Fruit fly (Drosophila melanogaster): ENCODE measurements around the gene CG4613.

Gene CG4613

DNA sequence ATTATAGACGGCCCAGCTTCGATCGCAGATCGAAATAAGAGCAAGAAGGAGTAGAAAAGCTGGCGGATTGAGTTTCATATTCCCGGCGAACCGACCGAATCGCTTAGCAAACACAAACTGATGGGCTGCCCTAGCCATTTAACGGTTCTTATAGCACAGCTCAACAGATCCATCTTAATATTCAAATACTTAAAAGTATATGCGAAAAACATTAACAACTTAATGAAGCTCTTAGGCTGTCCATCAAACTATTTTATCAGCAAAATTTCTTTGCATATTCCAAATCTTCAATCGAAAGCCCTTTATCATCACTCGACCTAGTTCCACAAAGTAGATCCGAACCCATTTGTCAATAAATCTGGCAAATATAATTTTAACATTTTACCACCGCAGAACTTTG lies at the start of gene CG4613:
TSS of gene CG4613 (minus strand) at position 101 of the 400 bp plus-strand sequence.
- no peak for TF ChIP-seq CG17801 (GFP tag; optimal IDR thresholded peaks at IDR 0.05; ENCODE audit: partially characterized antibody)

DNA sequence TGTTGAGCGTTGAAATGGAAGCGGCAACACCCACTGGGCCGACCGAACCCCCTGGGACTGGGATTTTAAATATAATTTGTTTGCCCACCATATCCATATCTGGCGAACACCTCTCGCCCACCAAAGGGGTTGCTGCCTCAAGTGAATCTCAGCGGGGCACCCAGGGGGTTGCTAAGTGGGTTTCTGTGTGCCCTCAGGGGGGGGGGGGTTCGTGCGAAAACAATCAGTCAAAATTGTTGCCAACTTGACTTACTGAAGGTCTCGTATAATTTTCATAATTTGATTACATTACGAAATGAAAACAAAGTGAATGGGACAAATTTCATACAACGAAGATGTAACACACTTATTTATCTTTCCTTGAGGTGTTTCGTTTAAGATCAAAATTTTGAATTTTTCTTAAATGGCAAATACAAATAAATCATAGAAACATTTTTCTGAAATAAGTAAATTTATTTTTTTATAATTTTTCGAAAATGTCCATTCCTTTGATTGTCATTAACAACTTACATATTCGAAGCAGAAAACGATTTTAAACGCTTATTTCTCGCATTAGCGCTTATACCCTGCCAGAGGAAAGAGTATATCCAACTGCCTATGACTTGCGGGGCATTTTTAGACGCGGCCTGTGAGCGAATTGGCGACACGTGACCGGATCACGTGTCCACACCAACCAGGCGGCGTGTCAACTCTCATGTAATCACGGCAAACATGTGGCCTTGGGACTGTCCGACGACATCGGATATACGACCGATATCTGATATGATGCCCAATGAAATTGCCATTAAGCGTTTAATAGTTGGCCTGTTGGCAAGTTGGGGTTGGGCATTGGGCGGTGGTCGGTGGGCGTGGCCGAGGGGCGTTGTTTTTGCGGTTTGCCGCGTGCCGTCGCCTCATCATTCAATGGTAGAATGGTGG lies 48.4 kb upstream of the CG4613 start:
- no peak for TF ChIP-seq CG17801 (GFP tag; optimal IDR thresholded peaks at IDR 0.05; ENCODE audit: partially characterized antibody)

- no peak for TF ChIP-seq CG17801 (GFP tag; optimal IDR thresholded peaks at IDR 0.05; ENCODE audit: partially characterized antibody)
Observed at dm6 chr3L:14567140-14567539, 45.6 kb upstream of the CG4613 start, which contains the start of gene CG42758. Gene CG42758 (plus strand): TSS chr3L:14567440.

dm6 chr3L:14565134-14565587 lies 43.7 kb upstream of the CG4613 start:
- no peak for TF ChIP-seq CG17801 (GFP tag; optimal IDR thresholded peaks at IDR 0.05; ENCODE audit: partially characterized antibody)

DNA sequence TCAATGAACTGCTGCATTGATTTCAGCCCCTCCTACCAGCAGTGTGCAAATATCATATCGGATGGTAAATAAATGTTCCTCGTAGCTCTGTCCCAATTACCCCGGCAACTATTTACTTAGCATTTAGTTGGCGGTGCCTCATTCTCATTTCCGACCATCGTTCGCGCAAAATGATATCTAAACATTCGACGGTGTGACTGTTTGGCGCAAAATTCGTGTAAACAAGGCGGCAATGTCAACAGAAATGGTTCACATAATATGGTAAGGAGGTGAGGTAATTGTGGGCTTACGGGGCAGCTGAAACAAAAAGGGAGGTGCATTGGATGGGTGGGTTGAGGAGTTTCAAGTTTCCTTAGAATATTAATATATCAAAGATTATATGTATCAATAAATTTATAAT lies 42.9 kb upstream of the CG4613 start:
- no peak for TF ChIP-seq CG17801 (GFP tag; optimal IDR thresholded peaks at IDR 0.05; ENCODE audit: partially characterized antibody)

DNA sequence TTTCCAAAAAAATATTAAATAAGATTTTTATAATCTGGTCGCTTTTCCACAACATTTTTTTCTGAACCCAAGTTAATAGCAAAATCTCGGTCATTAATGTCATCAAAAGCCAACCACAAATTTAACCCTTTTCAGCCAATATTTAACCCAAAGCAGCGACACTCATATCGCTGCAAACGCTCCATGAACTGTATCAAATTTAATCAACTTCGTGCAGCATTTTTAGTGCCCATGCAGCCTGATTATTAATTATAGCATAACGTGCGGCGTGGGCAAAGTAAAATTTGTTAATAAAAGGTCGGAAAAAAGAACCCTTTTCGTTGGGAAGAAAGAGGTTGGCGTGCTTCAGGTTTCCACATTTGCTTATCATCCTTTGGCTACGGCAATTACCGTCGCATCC lies 42.0 kb upstream of the CG4613 start:
- no peak for TF ChIP-seq CG17801 (GFP tag; optimal IDR thresholded peaks at IDR 0.05; ENCODE audit: partially characterized antibody)

- no peak for TF ChIP-seq CG17801 (GFP tag; optimal IDR thresholded peaks at IDR 0.05; ENCODE audit: partially characterized antibody)
Observed at dm6 chr3L:14562672-14563071, 41.2 kb upstream of the CG4613 start.

dm6 chr3L:14560664-14561063 lies 39.2 kb upstream of the CG4613 start, which contains the start of gene Lk:
Gene Lk (minus strand): TSS chr3L:14560764.
- TF ChIP-seq CG17801 (GFP tag; optimal IDR thresholded peaks at IDR 0.05; ENCODE audit: partially characterized antibody) = no peak

DNA sequence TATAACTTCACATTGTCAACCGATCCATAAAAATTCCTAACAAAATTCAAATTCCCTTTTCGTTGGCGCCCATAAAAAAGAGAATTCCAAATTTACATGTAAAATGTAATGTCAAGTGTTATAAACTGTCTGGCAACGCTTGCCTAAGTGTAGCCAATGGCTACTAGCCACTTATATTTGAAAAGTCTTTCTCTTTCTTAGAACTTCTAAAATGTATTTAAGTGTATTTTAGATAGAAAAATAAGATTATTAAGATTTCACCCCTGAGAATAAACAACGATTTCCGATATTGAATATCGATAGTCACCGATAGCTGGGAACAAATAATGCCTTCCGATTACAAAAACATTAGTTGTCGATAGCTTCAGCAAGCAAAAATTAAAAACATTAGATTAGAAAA lies 38.2 kb upstream of the CG4613 start, which contains the start of gene CG34039:
TSS of gene CG34039 (plus strand) at position 342 of the 400 bp plus-strand sequence.
- TF ChIP-seq CG17801 (GFP tag; optimal IDR thresholded peaks at IDR 0.05; ENCODE audit: partially characterized antibody) = no peak

- no peak for TF ChIP-seq CG17801 (GFP tag; optimal IDR thresholded peaks at IDR 0.05; ENCODE audit: partially characterized antibody)
Observed at dm6 chr3L:14558947-14559509, 37.5 kb upstream of the CG4613 start.

dm6 chr3L:14558018-14558417 lies 36.5 kb upstream of the CG4613 start:
- TF ChIP-seq CG17801 (GFP tag; optimal IDR thresholded peaks at IDR 0.05; ENCODE audit: partially characterized antibody) = no peak

- no peak for TF ChIP-seq CG17801 (GFP tag; optimal IDR thresholded peaks at IDR 0.05; ENCODE audit: partially characterized antibody)
Observed at dm6 chr3L:14556774-14557741, 35.6 kb upstream of the CG4613 start.

- no peak for TF ChIP-seq CG17801 (GFP tag; optimal IDR thresholded peaks at IDR 0.05; ENCODE audit: partially characterized antibody)
Observed at dm6 chr3L:14556177-14556576, 34.7 kb upstream of the CG4613 start.

DNA sequence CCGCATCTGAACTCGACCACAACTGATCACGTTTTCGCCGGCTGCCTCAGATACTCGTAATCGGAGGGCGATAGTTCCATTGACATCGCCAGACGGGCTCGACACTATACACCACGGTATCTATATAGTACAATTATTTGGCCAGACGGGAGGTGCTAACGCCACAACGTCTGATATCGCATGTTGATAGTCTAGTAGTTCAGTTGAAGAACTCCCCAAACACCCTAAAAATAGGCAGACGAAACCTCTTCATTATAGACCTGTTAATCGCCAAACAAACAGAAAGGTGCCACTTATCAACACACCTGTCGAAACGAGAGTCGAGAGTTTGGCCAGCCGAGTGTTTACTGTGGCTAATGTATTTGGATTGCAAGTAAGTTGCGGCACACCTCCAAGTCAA lies 33.6 kb upstream of the CG4613 start:
- no peak for TF ChIP-seq CG17801 (GFP tag; optimal IDR thresholded peaks at IDR 0.05; ENCODE audit: partially characterized antibody)

dm6 chr3L:14553891-14554303 lies 32.4 kb upstream of the CG4613 start:
- no peak for TF ChIP-seq CG17801 (GFP tag; optimal IDR thresholded peaks at IDR 0.05; ENCODE audit: partially characterized antibody)

All from ovary, adult (tissue).